Fruit fly (Drosophila melanogaster): Measurements from ENCODE around the gene KLHL18.

DNA sequence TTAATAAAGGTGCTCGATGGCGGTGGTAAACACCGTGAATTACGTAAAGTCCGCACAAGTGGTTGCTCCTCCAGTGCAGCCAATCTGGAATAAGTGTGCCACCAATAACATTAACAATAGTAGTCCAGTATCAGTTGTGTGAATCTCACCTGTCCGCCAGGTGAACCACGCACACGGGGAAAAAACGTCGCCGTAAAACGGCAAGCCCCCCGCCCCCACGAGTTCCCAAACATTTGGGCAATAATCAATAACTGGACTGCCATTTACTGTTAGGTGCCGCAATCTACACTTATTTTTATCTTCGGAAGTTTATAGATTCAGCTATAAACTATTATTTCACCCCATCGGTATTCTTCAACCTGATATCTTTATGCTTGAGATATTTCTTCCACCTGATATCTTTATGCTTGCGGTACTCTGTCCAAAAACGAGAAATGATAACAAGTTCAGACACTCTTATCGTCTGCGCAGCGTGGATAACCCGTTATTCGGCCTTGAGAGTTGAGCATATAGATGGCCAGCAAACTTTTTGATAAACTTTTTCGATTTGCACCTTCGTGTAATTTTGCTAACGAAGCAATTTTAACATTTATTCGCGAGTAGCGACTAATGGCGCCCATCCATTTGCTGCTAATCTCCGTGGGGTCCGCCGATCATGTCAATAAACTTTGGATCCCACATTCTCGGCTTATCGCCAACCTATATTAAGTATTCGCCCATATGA, 42.0 kb downstream of the KLHL18 start:
- no peak for TF ChIP-seq fru (GFP tag; optimal IDR thresholded peaks at IDR 0.05)
- no peak for TF ChIP-seq foxo (GFP tag; optimal IDR thresholded peaks at IDR 0.05)
- no peak for TF ChIP-seq tai (GFP tag; optimal IDR thresholded peaks at IDR 0.05)
- TF ChIP-seq Jra (GFP tag; optimal IDR thresholded peaks at IDR 0.05), result no peak
- no peak for TF ChIP-seq Myc (optimal IDR thresholded peaks at IDR 0.05)
- TF ChIP-seq pan (optimal IDR thresholded peaks at IDR 0.05), result no peak
- TF ChIP-seq dsf (GFP tag; optimal IDR thresholded peaks at IDR 0.05; ENCODE audit: borderline replicate concordance), result no peak
- TF ChIP-seq usp (GFP tag; optimal IDR thresholded peaks at IDR 0.05), result no peak

All from whole organism, wandering third instar larva.